Worm (Caenorhabditis elegans): ENCODE results near the gene W03G1.5.

DNA sequence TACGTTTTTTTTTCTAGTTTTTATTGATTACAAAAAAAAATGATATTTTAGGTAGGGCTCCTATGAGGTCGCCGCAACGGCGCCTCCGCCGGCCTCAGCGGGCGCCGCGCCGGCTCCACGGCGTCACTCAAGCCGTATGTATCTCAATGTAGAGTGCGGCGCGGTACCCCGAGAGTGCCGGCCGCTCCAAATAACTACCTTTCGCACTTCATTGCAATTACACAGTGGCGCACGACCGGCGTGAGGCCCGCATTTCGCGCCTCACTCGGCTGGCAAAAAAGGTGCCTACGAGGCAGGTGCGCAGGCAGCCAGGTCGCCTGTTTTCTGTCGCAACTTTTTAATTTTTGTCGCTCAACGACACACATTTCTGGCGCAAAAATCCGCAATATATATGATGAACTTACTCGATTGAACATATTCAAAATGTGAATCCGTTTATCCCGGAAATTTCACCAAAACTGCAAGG, 45.6 kb downstream of the W03G1.5 start, which contains the start of gene M04G7.2:
- TF ChIP-seq W03F9.2 (tag; optimal IDR thresholded peaks at IDR 0.05) (no peak), him-1 (tag; optimal IDR thresholded peaks at IDR 0.05) (no peak), dao-5 (tag; optimal IDR thresholded peaks at IDR 0.05) (no peak)
